Worm (Caenorhabditis elegans): ENCODE results near the gene trpp-4.
A peak's percentile ranks its signal among the peaks of the same experiment; 100 is the strongest.

trpp-4 gene

DNA sequence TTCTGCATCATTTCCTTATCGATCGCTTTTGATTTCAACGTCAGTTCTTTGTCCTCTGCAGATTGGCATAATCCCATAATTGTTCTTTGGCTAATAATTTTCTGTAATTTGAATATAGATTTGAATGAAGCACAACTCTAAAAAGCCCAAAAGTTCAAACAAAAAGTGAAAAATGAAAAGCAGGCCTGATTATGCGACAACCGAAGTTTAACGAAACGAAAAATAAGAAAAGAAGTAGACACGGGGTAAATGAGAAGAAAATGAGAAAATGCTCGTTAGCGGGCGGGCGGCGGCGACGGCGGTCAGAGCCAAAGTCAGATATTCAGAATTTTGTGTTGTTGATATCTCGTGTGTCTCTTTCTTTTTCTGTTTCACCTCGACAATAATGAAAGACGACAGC, 40.5 kb upstream of the trpp-4 start, which contains the start of gene gpa-3 (continued):
- no peak for TF ChIP-seq snpc-1.1 (tag; optimal IDR thresholded peaks at IDR 0.05; ENCODE audit: insufficient read depth)
- no peak for TF ChIP-seq ztf-25 (GFP tag; IDR thresholded peaks at IDR 0.05)
- no peak for TF ChIP-seq mes-4 (tag; optimal IDR thresholded peaks at IDR 0.05)
- TF ChIP-seq Y95B8A.8 (GFP tag; IDR thresholded peaks at IDR 0.05): no peak

DNA sequence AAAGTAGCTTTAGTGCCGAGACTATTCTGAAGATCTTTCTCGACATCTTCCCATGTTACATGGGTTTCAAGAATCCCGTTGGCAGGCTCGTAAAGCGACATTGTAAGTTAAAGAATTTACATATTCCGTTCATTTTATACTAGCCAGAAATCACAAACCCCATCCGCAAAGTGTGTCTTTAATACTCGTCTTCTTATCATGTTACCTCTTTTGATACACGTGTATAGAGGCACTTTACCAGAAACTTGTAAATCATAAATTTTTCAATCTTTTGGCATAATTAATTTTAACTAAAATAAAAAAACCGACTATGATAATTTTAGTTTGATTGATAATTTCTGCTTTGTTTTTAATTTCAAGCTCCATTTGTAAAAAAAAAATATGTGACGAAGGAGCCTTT, 29.1 kb upstream of the trpp-4 start, which contains the start of gene E02C12.6:
TSS of gene E02C12.6 (minus strand) at position 101 of the 400 bp plus-strand sequence.
- TF ChIP-seq ceh-91 (GFP tag; IDR thresholded peaks at IDR 0.05) (no peak), snpc-1.3 (tag; optimal IDR thresholded peaks at IDR 0.05; ENCODE audit: insufficient read depth) (no peak)

DNA sequence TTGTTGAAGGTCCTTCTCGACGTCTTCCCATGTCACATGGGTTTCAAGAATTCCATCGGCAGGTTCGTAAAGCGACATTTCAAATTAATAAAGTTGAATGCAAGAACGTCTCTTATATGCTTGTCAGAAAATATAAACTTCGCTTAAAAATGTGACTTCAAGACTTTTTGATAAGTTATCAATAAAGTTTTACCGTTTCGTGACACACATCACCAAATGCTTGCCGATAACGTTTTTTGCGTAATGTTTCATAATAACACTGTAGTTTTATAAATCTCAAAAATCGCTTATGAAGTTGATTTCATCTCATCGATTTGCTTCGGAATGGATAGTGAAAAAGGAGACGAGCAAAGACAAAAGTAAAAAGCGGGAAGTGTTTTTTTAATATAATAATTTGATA, 26.7 kb upstream of the trpp-4 start, which contains the start of gene E02C12.8:
TSS of gene E02C12.8 (minus strand) at position 141 of the 400 bp plus-strand sequence.
- TF ChIP-seq nhr-80 (tag; optimal IDR thresholded peaks at IDR 0.05) (peak; percentile 77), cebp-1 (GFP tag; IDR thresholded peaks at IDR 0.05) (peak; percentile 53; the same call in 1 of the 2 replicates), cebp-1 (tag; optimal IDR thresholded peaks at IDR 0.05) (no peak), sdz-38 (tag; optimal IDR thresholded peaks at IDR 0.05) (no peak)

ce11 chrV:9375378-9375777, 24.7 kb upstream of the trpp-4 start, which contains the start of gene E02C12.9:
TSS of gene E02C12.9 (minus strand) at chrV:9375478.
- TF ChIP-seq attf-3 (GFP tag; conservative IDR thresholded peaks at IDR 0.05) (no peak), ztf-3 (GFP tag; optimal IDR thresholded peaks at IDR 0.05) (no peak), F49E8.2 (tag; optimal IDR thresholded peaks at IDR 0.05; ENCODE audit: insufficient read depth) (no peak)

DNA sequence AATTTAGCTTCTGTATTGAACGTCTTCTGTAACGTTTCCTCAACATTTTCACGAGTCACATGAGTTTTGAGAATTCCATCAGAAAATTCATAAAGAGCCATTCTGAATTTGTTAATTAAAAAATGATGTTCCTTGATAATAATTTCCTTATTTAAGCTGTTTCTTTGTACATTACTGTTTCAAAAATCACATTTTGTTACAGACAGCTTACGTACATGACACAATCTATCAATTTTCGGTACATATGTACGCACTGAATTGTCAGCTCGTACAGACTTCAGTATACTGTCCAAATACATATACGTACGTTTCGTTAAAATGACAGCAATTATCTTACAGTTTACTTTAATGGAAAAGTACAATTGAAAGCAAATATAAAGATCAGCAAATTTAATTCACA, 23.7 kb upstream of the trpp-4 start, which contains the start of gene E02C12.19:
TSS of gene E02C12.19 (minus strand) at position 101 of the 400 bp plus-strand sequence.
- TF ChIP-seq Y95B8A.8 (GFP tag; IDR thresholded peaks at IDR 0.05) (no peak), madf-3 (GFP tag; IDR thresholded peaks at IDR 0.05) (no peak), snpc-4 (GFP tag; optimal IDR thresholded peaks at IDR 0.05) (no peak), snpc-4 (tag; optimal IDR thresholded peaks at IDR 0.05) (no peak), aptf-2 (GFP tag; conservative IDR thresholded peaks at IDR 0.05) (no peak), somi-1 (GFP tag; optimal IDR thresholded peaks at IDR 0.05) (no peak), akir-1 (GFP tag; optimal IDR thresholded peaks at IDR 0.05) (no peak), B0035.1 (tag; optimal IDR thresholded peaks at IDR 0.05) (no peak), bed-2 (GFP tag; IDR thresholded peaks at IDR 0.05) (no peak), ztf-28 (GFP tag; IDR thresholded peaks at IDR 0.05) (no peak), ceh-79 (tag; optimal IDR thresholded peaks at IDR 0.05) (no peak), mel-28 (tag; optimal IDR thresholded peaks at IDR 0.05; ENCODE audit: borderline replicate concordance) (no peak), K11D2.4 (GFP tag; IDR thresholded peaks at IDR 0.05) (no peak), mcd-1 (GFP tag; IDR thresholded peaks at IDR 0.05) (no peak), attf-3 (GFP tag; conservative IDR thresholded peaks at IDR 0.05) (no peak), B0336.3 (GFP tag; IDR thresholded peaks at IDR 0.05) (no peak), zim-3 (tag; optimal IDR thresholded peaks at IDR 0.05) (no peak), tbp1 (GFP tag; optimal IDR thresholded peaks at IDR 0.05) (no peak), nhr-80 (tag; optimal IDR thresholded peaks at IDR 0.05) (no peak), nfya-1 (tag; optimal IDR thresholded peaks at IDR 0.05; ENCODE audit: borderline replicate concordance, insufficient read depth) (no peak)

DNA sequence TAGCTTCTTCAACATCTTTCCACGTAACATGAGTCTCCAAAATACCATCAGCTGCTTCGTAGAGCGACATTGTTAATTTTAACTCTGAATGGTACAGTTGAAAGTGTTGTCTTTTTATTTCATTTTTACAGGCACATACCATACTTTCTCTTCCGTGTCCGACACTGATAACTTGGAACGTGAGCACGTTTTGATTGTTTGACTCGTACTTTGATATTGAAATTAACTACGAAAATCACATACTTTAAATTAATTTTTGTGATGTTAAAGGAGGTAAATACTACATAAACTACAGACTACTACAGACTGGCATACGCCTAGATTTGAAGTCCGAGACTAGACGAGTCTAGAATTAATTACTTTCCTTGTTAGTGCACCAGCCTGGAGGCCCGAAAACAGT, 21.8 kb upstream of the trpp-4 start, which contains the start of gene E02C12.10:
TSS of gene E02C12.10 (minus strand) at position 75 of the 400 bp plus-strand sequence.
- no peak for TF ChIP-seq attf-3 (GFP tag; conservative IDR thresholded peaks at IDR 0.05)
- no peak for TF ChIP-seq madf-6 (GFP tag; IDR thresholded peaks at IDR 0.05)
- TF ChIP-seq K11D2.4 (GFP tag; IDR thresholded peaks at IDR 0.05): no peak
- no peak for TF ChIP-seq ceh-100 (GFP tag; IDR thresholded peaks at IDR 0.05)
- TF ChIP-seq unc-62 (GFP tag; optimal IDR thresholded peaks at IDR 0.05): no peak
- no peak for TF ChIP-seq lsy-27 (tag; optimal IDR thresholded peaks at IDR 0.05; ENCODE audit: borderline replicate concordance, insufficient read depth)
- no peak for TF ChIP-seq hmg-20 (GFP tag; IDR thresholded peaks at IDR 0.05)
- TF ChIP-seq sea-2 (GFP tag; IDR thresholded peaks at IDR 0.05): no peak
- no peak for TF ChIP-seq sptf-2 (GFP tag; optimal IDR thresholded peaks at IDR 0.05)
- no peak for TF ChIP-seq F33H1.4 (GFP tag; IDR thresholded peaks at IDR 0.05)
- TF ChIP-seq ztf-25 (GFP tag; IDR thresholded peaks at IDR 0.05): no peak
- TF ChIP-seq Y56A3A.18 (GFP tag; IDR thresholded peaks at IDR 0.05): no peak
- TF ChIP-seq lin-40 (tag; optimal IDR thresholded peaks at IDR 0.05): no peak
